Worm (Caenorhabditis elegans) whole organism, young adult: ENCODE results near the gene K02E7.4.

Experiments
- F23B12.7 ChIP-seq: sonication (generic microtip); optimal IDR thresholded peaks from 2 replicates; lab custom pipeline; 2017; ENCODE audit warnings: missing genetic modification characterization, mild to moderate bottlenecking, missing compliant biosample characterization, antibody characterized with exemption, moderate library complexity; ENCODE audit not compliant: insufficient read depth
- ZK185.1 ChIP-seq: sonication (generic microtip); optimal IDR thresholded peaks from 2 replicates; lab custom pipeline; 2016; ENCODE audit warnings: mild to moderate bottlenecking, missing genetic modification characterization, missing compliant biosample characterization; ENCODE audit not compliant: poor library complexity, severe bottlenecking
- pbrm-1 ChIP-seq: fragments of 200-800 bp; sonication (Bioruptor generic); IDR thresholded peaks from 2 replicates; pipeline ENCODE4 v1.3.6; 2022; ENCODE audit warnings: missing genetic modification reagents, missing genetic modification characterization, missing compliant biosample characterization

DNA sequence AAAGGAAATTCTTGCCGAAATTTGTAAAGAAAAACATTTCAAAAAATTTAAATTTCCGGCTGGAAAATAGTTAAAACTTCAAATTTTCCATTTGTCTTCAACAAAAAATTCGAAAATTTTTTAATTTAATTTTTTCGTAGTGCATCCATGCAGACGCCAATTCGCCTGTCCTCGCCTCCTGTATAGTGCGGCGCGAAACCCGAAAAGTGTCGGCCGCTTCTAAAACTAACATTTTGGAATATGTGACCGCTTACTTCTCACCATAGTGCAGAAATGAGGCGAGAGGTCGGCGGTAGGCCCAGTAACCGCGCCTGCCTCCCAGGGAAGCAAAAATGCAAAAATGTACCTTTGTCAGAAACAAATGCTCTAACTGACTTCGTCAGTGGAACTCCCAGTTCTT, 44.3 kb downstream of the K02E7.4 start:
- TF ChIP-seq pbrm-1 (no peak), ZK185.1 (no peak), F23B12.7 (tag; lab: Kevin White, UChicago) (no peak)
